Worm (Caenorhabditis elegans) whole organism, young adult: Measurements from ENCODE around the gene F54B3.4.

Source experiments
- ama-1 ChIP-seq, 3 experiments: fragments of 150-350 bp in 1 of 3; sonication (generic microtip) in 2 of 3; optimal IDR thresholded peaks; 2 replicates each; lab custom pipeline; 2014 to 2018; ENCODE audit warnings: missing biosample characterization in 2 of 3, missing genetic modification characterization in 2 of 3, missing genetic modification reagents in 2 of 3
- ceh-58 ChIP-seq: fragments of 200-800 bp; sonication (Bioruptor generic); IDR thresholded peaks from 2 replicates; pipeline ENCODE4 v1.3.6; 2022; ENCODE audit warnings: missing genetic modification characterization, missing compliant biosample characterization
- gei-17 ChIP-seq: fragments of 200-800 bp; sonication (Bioruptor generic); optimal IDR thresholded peaks from 2 replicates; lab custom pipeline; 2018; ENCODE audit warnings: mild to moderate bottlenecking, missing genetic modification characterization, missing compliant biosample characterization
- let-607 ChIP-seq, 2 experiments: fragments of 200-800 bp in 1 of 2; sonication (Bioruptor generic) in 1 of 2; sonication (generic microtip) in 1 of 2; optimal IDR thresholded peaks; 2 replicates each; lab custom pipeline; 2016 to 2018; ENCODE audit warnings: mild to moderate bottlenecking in 2 of 2, missing compliant biosample characterization in 2 of 2, missing genetic modification characterization in 2 of 2, moderate library complexity in 2 of 2, missing genotype in 1 of 2
- nfya-2 ChIP-seq: fragments of 200-800 bp; sonication (Bioruptor generic); IDR thresholded peaks from 2 replicates; pipeline ENCODE4 v1.3.6; 2022; ENCODE audit warnings: missing genetic modification reagents, missing genetic modification characterization, missing compliant biosample characterization
- zfh-2 ChIP-seq: fragments of 200-800 bp; sonication (Bioruptor generic); conservative IDR thresholded peaks from 2 replicates; pipeline ENCODE4 v1.3.6; 2022; ENCODE audit warnings: missing genetic modification reagents, missing genetic modification characterization, missing compliant biosample characterization
- ztf-25 ChIP-seq: fragments of 200-800 bp; sonication (Bioruptor generic); IDR thresholded peaks from 2 replicates; pipeline ENCODE4 v1.3.6; 2022; ENCODE audit warnings: missing genetic modification reagents, missing genetic modification characterization, missing compliant biosample characterization
- ztf-28 ChIP-seq: fragments of 200-800 bp; sonication (Bioruptor generic); IDR thresholded peaks from 2 replicates; pipeline ENCODE4 v1.3.6; 2022; ENCODE audit warnings: missing genetic modification reagents, missing genetic modification characterization, missing compliant biosample characterization
- ztf-6 ChIP-seq: fragments of 200-800 bp; sonication (Bioruptor generic); IDR thresholded peaks from 2 replicates; pipeline ENCODE4 v1.3.6; 2022; ENCODE audit warnings: missing genetic modification reagents, missing genetic modification characterization, missing compliant biosample characterization

ce11 chrII:10284991-10285390, 14.0 kb upstream of the F54B3.4 start:
- no peak for TF ChIP-seq ama-1 (optimal IDR thresholded peaks at IDR 0.05; lab: Kevin White, UChicago)
- no peak for TF ChIP-seq ama-1 (GFP tag; optimal IDR thresholded peaks at IDR 0.05; lab: Kevin White, UChicago)
- TF ChIP-seq ceh-58 (GFP tag; lab: Robert Waterston, UW): no peak
- no peak for TF ChIP-seq zfh-2
- no peak for TF ChIP-seq ztf-28 (GFP tag; lab: Robert Waterston, UW)
- no peak for TF ChIP-seq let-607 (tag; optimal IDR thresholded peaks at IDR 0.05; lab: Kevin White, UChicago)
- no peak for TF ChIP-seq gei-17 (GFP tag; lab: Kevin White, UChicago)
- no peak for TF ChIP-seq nfya-2 (GFP tag; lab: Robert Waterston, UW)
- no peak for TF ChIP-seq ztf-25 (GFP tag; lab: Robert Waterston, UW)
- no peak for TF ChIP-seq ztf-6 (GFP tag; lab: Robert Waterston, UW)
